Worm (Caenorhabditis elegans): Measurements from ENCODE around the gene Y116F11B.14.

Y116F11B.14 gene

ce11 chrV:19899167-19899566 lies at the start of gene Y116F11B.14:
Gene Y116F11B.14 (plus strand): TSS chrV:19899467.
- no peak for TF ChIP-seq sem-4 (tag; optimal IDR thresholded peaks at IDR 0.05)
- no peak for TF ChIP-seq sma-9 (GFP tag; optimal IDR thresholded peaks at IDR 0.05)
- TF ChIP-seq sma-9 (tag; optimal IDR thresholded peaks at IDR 0.05): no peak
- no peak for TF ChIP-seq blmp-1 (tag; optimal IDR thresholded peaks at IDR 0.05; ENCODE audit: insufficient read depth)
- TF ChIP-seq nhr-129 (tag; optimal IDR thresholded peaks at IDR 0.05): no peak
- TF ChIP-seq Y55F3AM.14 (GFP tag; optimal IDR thresholded peaks at IDR 0.05): no peak
- no peak for TF ChIP-seq F13H6.1 (tag; optimal IDR thresholded peaks at IDR 0.05)
- no peak for TF ChIP-seq lin-13 (GFP tag; optimal IDR thresholded peaks at IDR 0.05)
- no peak for TF ChIP-seq C34F6.9 (tag; optimal IDR thresholded peaks at IDR 0.05)
- no peak for TF ChIP-seq nhr-25 (tag; optimal IDR thresholded peaks at IDR 0.05)
- TF ChIP-seq egl-27 (tag; optimal IDR thresholded peaks at IDR 0.05): no peak
- no peak for TF ChIP-seq peb-1 (tag; optimal IDR thresholded peaks at IDR 0.05)

ce11 chrV:19853610-19854009 lies 45.7 kb upstream of the Y116F11B.14 start:
- TF ChIP-seq nhr-237 (tag; optimal IDR thresholded peaks at IDR 0.05): no peak
- no peak for TF ChIP-seq nhr-6 (tag; optimal IDR thresholded peaks at IDR 0.05)
- TF ChIP-seq sem-4 (tag; optimal IDR thresholded peaks at IDR 0.05): no peak

DNA sequence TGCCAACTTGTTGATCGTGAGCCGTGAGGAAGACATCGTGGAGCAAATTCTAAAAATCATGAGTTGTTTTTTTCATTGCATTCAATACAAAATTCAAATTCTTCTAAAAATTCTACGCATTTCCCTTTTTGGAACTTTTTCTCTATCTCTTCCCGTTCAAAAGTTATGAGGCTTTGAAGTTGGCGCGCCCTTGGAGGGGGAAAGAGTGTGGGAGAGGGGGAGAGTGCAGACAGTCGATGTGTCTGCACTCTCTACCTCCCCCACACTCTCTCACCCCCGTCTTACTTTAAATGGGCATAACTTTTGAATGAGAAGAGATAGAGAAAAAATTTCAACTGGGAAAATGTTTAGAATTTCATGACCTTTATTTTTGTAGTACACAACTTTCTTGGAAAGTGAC lies 42.9 kb upstream of the Y116F11B.14 start:
- TF ChIP-seq unc-55 (GFP tag; optimal IDR thresholded peaks at IDR 0.05) (no peak), unc-62 (GFP tag; optimal IDR thresholded peaks at IDR 0.05) (no peak), elt-1 (tag; optimal IDR thresholded peaks at IDR 0.05) (no peak), alr-1 (tag; optimal IDR thresholded peaks at IDR 0.05) (no peak), sma-3 (GFP tag; optimal IDR thresholded peaks at IDR 0.05) (no peak), R02D3.7 (tag; optimal IDR thresholded peaks at IDR 0.05) (no peak), ZK546.5 (tag; optimal IDR thresholded peaks at IDR 0.05) (no peak), nhr-11 (tag; optimal IDR thresholded peaks at IDR 0.05) (no peak)

ce11 chrV:19856933-19857332 lies 42.3 kb upstream of the Y116F11B.14 start:
- no peak for TF ChIP-seq nhr-6 (tag; optimal IDR thresholded peaks at IDR 0.05)
- no peak for TF ChIP-seq C34F6.9 (tag; optimal IDR thresholded peaks at IDR 0.05)
- TF ChIP-seq nhr-129 (tag; optimal IDR thresholded peaks at IDR 0.05): no peak
- TF ChIP-seq unc-39 (tag; optimal IDR thresholded peaks at IDR 0.05): no peak
- TF ChIP-seq lsy-2 (tag; optimal IDR thresholded peaks at IDR 0.05): no peak
- TF ChIP-seq R02D3.7 (tag; optimal IDR thresholded peaks at IDR 0.05): no peak
- no peak for TF ChIP-seq nhr-12 (tag; optimal IDR thresholded peaks at IDR 0.05)
- no peak for TF ChIP-seq ceh-16 (tag; optimal IDR thresholded peaks at IDR 0.05)
- no peak for TF ChIP-seq sem-4 (tag; optimal IDR thresholded peaks at IDR 0.05)
- TF ChIP-seq elt-3 (tag; optimal IDR thresholded peaks at IDR 0.05): no peak
- no peak for TF ChIP-seq lin-39 (tag; optimal IDR thresholded peaks at IDR 0.05)
- TF ChIP-seq fos-1 (tag; optimal IDR thresholded peaks at IDR 0.05): no peak
- TF ChIP-seq mab-5 (tag; optimal IDR thresholded peaks at IDR 0.05): no peak
- no peak for TF ChIP-seq alr-1 (tag; optimal IDR thresholded peaks at IDR 0.05)

- TF ChIP-seq nhr-10 (tag; optimal IDR thresholded peaks at IDR 0.05) (no peak), nhr-129 (tag; optimal IDR thresholded peaks at IDR 0.05) (no peak)
These were observed 41.9 kb upstream of the Y116F11B.14 start, which contains the start of gene Y116F11B.8 for ce11 chrV:19857334-19857733. Gene Y116F11B.8 (plus strand): TSS chrV:19857634.

- TF ChIP-seq C34F6.9 (tag; optimal IDR thresholded peaks at IDR 0.05): no peak
These were observed 39.0 kb upstream of the Y116F11B.14 start for ce11 chrV:19860225-19860624.

DNA sequence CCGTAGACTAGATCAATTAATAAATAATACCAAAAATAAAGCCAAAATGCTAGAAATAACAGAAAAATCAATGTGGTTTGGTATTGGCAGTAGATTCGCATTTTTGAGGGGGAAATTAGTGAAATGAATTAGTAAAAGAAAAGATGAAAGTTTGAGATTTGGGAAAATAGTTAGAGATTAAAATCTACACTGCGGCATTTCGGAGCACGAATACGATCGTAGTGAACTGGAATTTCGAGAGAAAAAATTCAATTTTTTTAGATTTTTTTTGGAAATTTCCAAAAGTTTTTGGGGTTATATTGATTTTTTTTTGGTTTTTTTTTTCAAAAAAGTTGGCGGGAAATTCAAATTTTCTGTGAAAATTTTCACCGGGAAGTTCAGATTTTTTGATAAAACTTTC lies 31.4 kb upstream of the Y116F11B.14 start, which contains the start of gene Y116F11B.9:
Gene Y116F11B.9, minus strand, starts transcription at position 101 of the 400 bp plus-strand sequence.
- no peak for TF ChIP-seq skn-1 (tag; optimal IDR thresholded peaks at IDR 0.05)
- TF ChIP-seq nhr-21 (tag; optimal IDR thresholded peaks at IDR 0.05): no peak
- TF ChIP-seq nhr-10 (tag; optimal IDR thresholded peaks at IDR 0.05): no peak
- TF ChIP-seq alr-1 (tag; optimal IDR thresholded peaks at IDR 0.05): no peak
- TF ChIP-seq R02D3.7 (tag; optimal IDR thresholded peaks at IDR 0.05): no peak

Measured in whole organism, L2 larva.